Fruit fly (Drosophila melanogaster): ENCODE results near the gene opm.

The opm gene

DNA sequence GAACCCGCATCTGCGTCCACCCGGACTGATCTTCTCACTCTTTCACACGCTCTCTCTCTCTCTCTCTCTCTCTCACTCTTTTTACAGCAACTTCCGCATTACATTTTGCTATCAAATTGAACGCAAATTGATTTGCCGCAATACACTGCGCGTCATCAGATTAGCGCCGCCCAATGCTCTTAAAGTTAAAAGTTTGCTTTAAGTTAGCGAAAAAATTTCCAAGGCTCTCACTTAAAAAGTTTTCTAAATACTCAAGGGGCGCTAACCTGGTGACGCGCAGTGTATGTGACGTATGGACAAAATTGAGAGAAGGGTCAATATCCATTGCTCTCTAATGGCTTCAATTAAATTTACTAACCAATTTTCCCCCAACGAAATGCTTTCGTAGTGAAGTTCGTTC is 44.0 kb downstream of the opm start (continued):
- TF ChIP-seq kni (GFP tag; optimal IDR thresholded peaks at IDR 0.05) = peak; percentile 44
- no peak for TF ChIP-seq Dfd (GFP tag; optimal IDR thresholded peaks at IDR 0.05)
- TF ChIP-seq CG15696 (tag; optimal IDR thresholded peaks at IDR 0.05) = peak; percentile 72
- TF ChIP-seq CG7839 (tag; optimal IDR thresholded peaks at IDR 0.05) = peak; percentile 92
- TF ChIP-seq HLH54F (GFP tag; optimal IDR thresholded peaks at IDR 0.05) = peak; percentile 87
- peak; percentile 72; the same call in 2 of the 3 replicates for TF ChIP-seq CG2199 (GFP tag; IDR thresholded peaks at IDR 0.05)
- peak; percentile 92 for TF ChIP-seq Sox102F (GFP tag; optimal IDR thresholded peaks at IDR 0.05)
- TF ChIP-seq sob (GFP tag; IDR thresholded peaks at IDR 0.05) = peak; percentile 83
- peak; percentile 90 for TF ChIP-seq her (GFP tag; optimal IDR thresholded peaks at IDR 0.05)
- peak; percentile 72 for TF ChIP-seq CG12299 (tag; optimal IDR thresholded peaks at IDR 0.05)
- peak; percentile 86 for TF ChIP-seq ap (GFP tag; IDR thresholded peaks at IDR 0.05)
- TF ChIP-seq zfh2 (GFP tag; optimal IDR thresholded peaks at IDR 0.05) = peak; percentile 73
- TF ChIP-seq Six4 (GFP tag; optimal IDR thresholded peaks at IDR 0.05) = peak; percentile 74
- no peak for TF ChIP-seq z (GFP tag; IDR thresholded peaks at IDR 0.05)
- TF ChIP-seq CG17385 (GFP tag; optimal IDR thresholded peaks at IDR 0.05) = peak; percentile 82
- TF ChIP-seq H2.0 (GFP tag; IDR thresholded peaks at IDR 0.05) = peak; percentile 85
- TF ChIP-seq gro (GFP tag; optimal IDR thresholded peaks at IDR 0.05) = peak; percentile 88
- peak; percentile 74 for TF ChIP-seq HmgZ (tag; optimal IDR thresholded peaks at IDR 0.05)
- TF ChIP-seq CG9932 (GFP tag; IDR thresholded peaks at IDR 0.05) = peak; percentile 80
- TF ChIP-seq mam (GFP tag; optimal IDR thresholded peaks at IDR 0.05) = peak; percentile 88
- TF ChIP-seq CG12155 (GFP tag; optimal IDR thresholded peaks at IDR 0.05) = peak; percentile 71
- TF ChIP-seq ato (GFP tag; IDR thresholded peaks at IDR 0.05; ENCODE audit: partially characterized antibody) = no peak
- TF ChIP-seq nerfin-2 (GFP tag; IDR thresholded peaks at IDR 0.05; ENCODE audit: partially characterized antibody) = no peak
- peak; percentile 76 for TF ChIP-seq CG1792 (GFP tag; optimal IDR thresholded peaks at IDR 0.05)
- TF ChIP-seq CG2678 (tag; optimal IDR thresholded peaks at IDR 0.05) = peak; percentile 89
- TF ChIP-seq tup (GFP tag; optimal IDR thresholded peaks at IDR 0.05) = peak; percentile 69
- peak; percentile 86 for TF ChIP-seq Abd-B (GFP tag; optimal IDR thresholded peaks at IDR 0.05)
- TF ChIP-seq CG3281 (GFP tag; optimal IDR thresholded peaks at IDR 0.05) = peak; percentile 83
- TF ChIP-seq CG33213 (GFP tag; optimal IDR thresholded peaks at IDR 0.05) = peak; percentile 84
- TF ChIP-seq CG7357 (GFP tag; IDR thresholded peaks at IDR 0.05) = peak; percentile 78
- peak; percentile 56 for TF ChIP-seq CG31365 (tag; optimal IDR thresholded peaks at IDR 0.05)
- no peak for TF ChIP-seq toy (GFP tag; IDR thresholded peaks at IDR 0.05)
- TF ChIP-seq slbo (GFP tag; IDR thresholded peaks at IDR 0.05) = peak; percentile 90
- TF ChIP-seq nerfin-1 (tag; optimal IDR thresholded peaks at IDR 0.05) = peak; percentile 79
- peak; percentile 77 for TF ChIP-seq CG10959 (GFP tag; IDR thresholded peaks at IDR 0.05)
- peak; percentile 91 for TF ChIP-seq CG15269 (tag; optimal IDR thresholded peaks at IDR 0.05)
- TF ChIP-seq prd (optimal IDR thresholded peaks at IDR 0.05) = no peak
- TF ChIP-seq prd (GFP tag; IDR thresholded peaks at IDR 0.05) = peak; percentile 87
- peak; percentile 79 for TF ChIP-seq fd3F (GFP tag; optimal IDR thresholded peaks at IDR 0.05)
- peak; percentile 86 for TF ChIP-seq CG8924 (tag; optimal IDR thresholded peaks at IDR 0.05)
- peak; percentile 90 for TF ChIP-seq row (GFP tag; IDR thresholded peaks at IDR 0.05)
- peak; percentile 27 for TF ChIP-seq CG7928 (GFP tag; optimal IDR thresholded peaks at IDR 0.05)
- peak; percentile 84 for TF ChIP-seq CG1647 (GFP tag; optimal IDR thresholded peaks at IDR 0.05)
- peak; percentile 84 for TF ChIP-seq caup (GFP tag; optimal IDR thresholded peaks at IDR 0.05; ENCODE audit: severe bottlenecking)
- TF ChIP-seq CG15011 (GFP tag; optimal IDR thresholded peaks at IDR 0.05) = peak; percentile 74
- TF ChIP-seq CkIIα-i1 (GFP tag; IDR thresholded peaks at IDR 0.05) = peak; percentile 46; the same call in 1 of the 2 replicates
- peak; percentile 88 for TF ChIP-seq lilli (GFP tag; optimal IDR thresholded peaks at IDR 0.05)
- peak; percentile 85 for TF ChIP-seq Xrp1 (GFP tag; IDR thresholded peaks at IDR 0.05)
- TF ChIP-seq Rx (GFP tag; IDR thresholded peaks at IDR 0.05) = peak; percentile 69
- TF ChIP-seq pnt (GFP tag; optimal IDR thresholded peaks at IDR 0.05) = peak; percentile 87
- no peak for TF ChIP-seq tll (GFP tag; optimal IDR thresholded peaks at IDR 0.05)
